Fruit fly (Drosophila melanogaster): ENCODE results near the gene CTCF.

dm6 chr3L:7399770-7400169 is 43.3 kb upstream of the CTCF start, which contains the start of gene CG18417:
- TF ChIP-seq eg (GFP tag; IDR thresholded peaks at IDR 0.05): no peak
- TF ChIP-seq Blimp-1 (GFP tag; optimal IDR thresholded peaks at IDR 0.05): no peak
- TF ChIP-seq CG8319 (GFP tag; optimal IDR thresholded peaks at IDR 0.05): no peak
- TF ChIP-seq Hr39 (GFP tag; optimal IDR thresholded peaks at IDR 0.05): no peak
- TF ChIP-seq ss (GFP tag; optimal IDR thresholded peaks at IDR 0.05): no peak
